Fruit fly (Drosophila melanogaster): ENCODE results near the gene Ggt-1.
A peak's percentile ranks its signal among the peaks of the same experiment; 100 is the strongest.

dm6 chrX:18558583-18558982, 46.3 kb upstream of the Ggt-1 start:
- TF ChIP-seq CG10348 (GFP tag; IDR thresholded peaks at IDR 0.05) (no peak), CG9948 (tag; optimal IDR thresholded peaks at IDR 0.05) (peak; percentile 58), CG32121 (GFP tag; IDR thresholded peaks at IDR 0.05) (peak; percentile 36; the same call in 1 of the 2 replicates), CG12605 (GFP tag; IDR thresholded peaks at IDR 0.05) (no peak), Pif1B (GFP tag; optimal IDR thresholded peaks at IDR 0.05) (no peak), fd96Ca (GFP tag; IDR thresholded peaks at IDR 0.05) (no peak; the same call in 2 of the 3 replicates), EcR (GFP tag; optimal IDR thresholded peaks at IDR 0.05) (no peak)

All from whole organism, pupa.